Worm (Caenorhabditis elegans) whole organism, L2 larva: ENCODE measurements around the gene flp-10.
A peak's percentile ranks its signal among the peaks of the same experiment; 100 is the strongest.

Source experiments
- C34F6.9 ChIP-seq: fragments of 150-350 bp; optimal IDR thresholded peaks from 2 replicates; lab custom pipeline; 2014; ENCODE audit warnings: missing biosample characterization, missing genetic modification characterization
- F13H6.1 ChIP-seq: sonication (generic microtip); optimal IDR thresholded peaks from 2 replicates; lab custom pipeline; 2016; ENCODE audit warnings: missing genetic modification characterization, missing compliant biosample characterization
- R02D3.7 ChIP-seq: fragments of 150-350 bp; optimal IDR thresholded peaks from 2 replicates; lab custom pipeline; 2014; ENCODE audit warnings: missing biosample characterization, missing genetic modification characterization
- Y55F3AM.14 ChIP-seq: fragments of 200-800 bp; sonication (Bioruptor generic); optimal IDR thresholded peaks from 2 replicates; lab custom pipeline; 2018; ENCODE audit warnings: mild to moderate bottlenecking, missing genetic modification characterization, missing compliant biosample characterization
- ZK546.5 ChIP-seq: sonication (generic microtip); optimal IDR thresholded peaks from 2 replicates; lab custom pipeline; 2017; ENCODE audit warnings: missing biosample characterization, missing genetic modification characterization
- alr-1 ChIP-seq: fragments of 150-350 bp; optimal IDR thresholded peaks from 2 replicates; lab custom pipeline; 2014; ENCODE audit warnings: missing biosample characterization, missing genetic modification characterization
- aly-2 ChIP-seq: fragments of 150-350 bp; optimal IDR thresholded peaks from 2 replicates; lab custom pipeline; 2014; ENCODE audit warnings: missing biosample characterization, missing genetic modification characterization
- ama-1 ChIP-seq: fragments of 150-350 bp; optimal IDR thresholded peaks from 2 replicates; lab custom pipeline; 2018; ENCODE audit warnings: inconsistent platforms
- blmp-1 ChIP-seq: sonication (generic microtip); optimal IDR thresholded peaks from 2 replicates; lab custom pipeline; 2017; ENCODE audit warnings: missing genetic modification characterization, mild to moderate bottlenecking, missing compliant biosample characterization, antibody characterized with exemption, moderate library complexity; ENCODE audit not compliant: insufficient read depth
- ceh-16 ChIP-seq: fragments of 150-350 bp; optimal IDR thresholded peaks from 2 replicates; lab custom pipeline; 2014; ENCODE audit warnings: missing biosample characterization, missing genetic modification characterization
- ceh-82 ChIP-seq: fragments of 150-350 bp; optimal IDR thresholded peaks from 2 replicates; lab custom pipeline; 2014; ENCODE audit warnings: missing biosample characterization, missing genetic modification characterization
- crh-2 ChIP-seq: sonication (generic microtip); optimal IDR thresholded peaks from 2 replicates; lab custom pipeline; 2017; ENCODE audit warnings: missing biosample characterization, missing genetic modification characterization
- dmd-4 ChIP-seq: sonication (generic microtip); optimal IDR thresholded peaks from 2 replicates; lab custom pipeline; 2017; ENCODE audit warnings: missing biosample characterization, missing genetic modification characterization
- egl-27 ChIP-seq: sonication (generic microtip); optimal IDR thresholded peaks from 3 replicates; lab custom pipeline; 2017; ENCODE audit warnings: missing biosample characterization, missing genetic modification reagents, missing genetic modification characterization
- elt-1 ChIP-seq: fragments of 150-350 bp; optimal IDR thresholded peaks from 2 replicates; lab custom pipeline; 2014; ENCODE audit warnings: missing biosample characterization, missing genetic modification characterization
- elt-3 ChIP-seq: sonication (generic microtip); optimal IDR thresholded peaks from 2 replicates; lab custom pipeline; 2017; ENCODE audit warnings: missing biosample characterization, missing genetic modification characterization
- fos-1 ChIP-seq: fragments of 150-350 bp; optimal IDR thresholded peaks from 2 replicates; lab custom pipeline; 2014; ENCODE audit warnings: missing biosample characterization, missing genetic modification characterization
- gmeb-1 ChIP-seq: fragments of 150-350 bp; optimal IDR thresholded peaks from 2 replicates; lab custom pipeline; 2014; ENCODE audit warnings: missing biosample characterization, missing genetic modification characterization
- lin-11 ChIP-seq: fragments of 150-350 bp; sonication (generic microtip); optimal IDR thresholded peaks from 2 replicates; lab custom pipeline; 2014; ENCODE audit warnings: missing biosample characterization, missing genetic modification characterization, inconsistent platforms, mixed read lengths
- lin-13 ChIP-seq: fragments of 150-350 bp; optimal IDR thresholded peaks from 2 replicates; lab custom pipeline; 2014; ENCODE audit warnings: missing biosample characterization, missing genetic modification reagents, missing genetic modification characterization
- lin-39 ChIP-seq: fragments of 150-350 bp; optimal IDR thresholded peaks from 2 replicates; lab custom pipeline; 2014; ENCODE audit warnings: missing biosample characterization, missing genetic modification reagents, missing genetic modification characterization
- lsy-2 ChIP-seq, 2 experiments: fragments of 150-350 bp in 1 of 2; sonication (generic microtip) in 1 of 2; optimal IDR thresholded peaks; 2 replicates each; lab custom pipeline; 2014 to 2017; ENCODE audit warnings: missing biosample characterization in 2 of 2, missing genetic modification characterization in 2 of 2
- mab-5 ChIP-seq: fragments of 150-350 bp; optimal IDR thresholded peaks from 2 replicates; lab custom pipeline; 2014; ENCODE audit warnings: missing biosample characterization, missing genetic modification characterization
- mbf-1 ChIP-seq: sonication (generic microtip); optimal IDR thresholded peaks from 2 replicates; lab custom pipeline; 2017; ENCODE audit warnings: missing biosample characterization, missing genetic modification characterization
- mdl-1 ChIP-seq, 2 experiments: fragments of 150-350 bp in 1 of 2; sonication (generic microtip) in 1 of 2; optimal IDR thresholded peaks; 2 replicates each; lab custom pipeline; 2017; ENCODE audit warnings: missing biosample characterization in 2 of 2, missing genetic modification characterization in 2 of 2
- nhr-10 ChIP-seq: sonication (generic microtip); optimal IDR thresholded peaks from 2 replicates; lab custom pipeline; 2017; ENCODE audit warnings: missing biosample characterization, missing genetic modification characterization
- nhr-11 ChIP-seq: fragments of 150-350 bp; optimal IDR thresholded peaks from 2 replicates; lab custom pipeline; 2014; ENCODE audit warnings: missing biosample characterization, missing genetic modification characterization
- nhr-12 ChIP-seq: fragments of 150-350 bp; optimal IDR thresholded peaks from 2 replicates; lab custom pipeline; 2014; ENCODE audit warnings: missing biosample characterization, missing genetic modification characterization
- nhr-129 ChIP-seq: fragments of 150-350 bp; optimal IDR thresholded peaks from 2 replicates; lab custom pipeline; 2014; ENCODE audit warnings: missing biosample characterization, missing genetic modification characterization
- nhr-21 ChIP-seq: fragments of 150-350 bp; optimal IDR thresholded peaks from 2 replicates; lab custom pipeline; 2014; ENCODE audit warnings: missing biosample characterization, missing genetic modification characterization
- nhr-23 ChIP-seq: fragments of 150-350 bp; optimal IDR thresholded peaks from 2 replicates; lab custom pipeline; 2014; ENCODE audit warnings: missing biosample characterization, missing genetic modification reagents, missing genetic modification characterization
- nhr-237 ChIP-seq: fragments of 150-350 bp; optimal IDR thresholded peaks from 2 replicates; lab custom pipeline; 2014; ENCODE audit warnings: missing biosample characterization, missing genetic modification characterization
- nhr-25 ChIP-seq: fragments of 150-350 bp; sonication (generic microtip); optimal IDR thresholded peaks from 3 replicates; lab custom pipeline; 2014; ENCODE audit warnings: missing biosample characterization, missing genetic modification characterization
- nhr-6 ChIP-seq: fragments of 150-350 bp; optimal IDR thresholded peaks from 2 replicates; lab custom pipeline; 2014; ENCODE audit warnings: missing biosample characterization, missing genetic modification characterization
- peb-1 ChIP-seq: fragments of 150-350 bp; optimal IDR thresholded peaks from 2 replicates; lab custom pipeline; 2014; ENCODE audit warnings: missing biosample characterization, missing genetic modification characterization
- sem-4 ChIP-seq: fragments of 150-350 bp; optimal IDR thresholded peaks from 2 replicates; lab custom pipeline; 2014; ENCODE audit warnings: missing biosample characterization, missing genetic modification reagents, missing genetic modification characterization
- skn-1 ChIP-seq: sonication (generic microtip); optimal IDR thresholded peaks from 2 replicates; lab custom pipeline; 2017; ENCODE audit warnings: missing biosample characterization, missing genetic modification characterization
- sma-3 ChIP-seq: sonication (generic microtip); optimal IDR thresholded peaks from 2 replicates; lab custom pipeline; 2016; ENCODE audit warnings: missing genetic modification reagents, missing genetic modification characterization, missing compliant biosample characterization
- sma-9 ChIP-seq, 2 experiments: fragments of 150-350 bp in 1 of 2; sonication (generic microtip) in 1 of 2; optimal IDR thresholded peaks; 2 replicates each; lab custom pipeline; 2014 to 2016; ENCODE audit warnings: missing genetic modification characterization in 2 of 2, mild to moderate bottlenecking in 1 of 2, missing biosample characterization in 1 of 2, missing compliant biosample characterization in 1 of 2, missing genetic modification reagents in 1 of 2, moderate library complexity in 1 of 2
- snpc-4 ChIP-seq: fragments of 150-350 bp; optimal IDR thresholded peaks from 2 replicates; lab custom pipeline; 2014; ENCODE audit warnings: missing biosample characterization, missing genetic modification characterization
- unc-39 ChIP-seq: fragments of 150-350 bp; optimal IDR thresholded peaks from 2 replicates; lab custom pipeline; 2014; ENCODE audit warnings: missing biosample characterization, missing genetic modification characterization
- unc-55 ChIP-seq: fragments of 150-350 bp; sonication (generic microtip); optimal IDR thresholded peaks from 3 replicates; lab custom pipeline; 2014; ENCODE audit warnings: missing biosample characterization, missing genetic modification reagents, missing genetic modification characterization
- unc-62 ChIP-seq: fragments of 150-350 bp; optimal IDR thresholded peaks from 2 replicates; lab custom pipeline; 2014; ENCODE audit warnings: missing biosample characterization, missing genetic modification reagents, missing genetic modification characterization
- zag-1 ChIP-seq: fragments of 150-350 bp; optimal IDR thresholded peaks from 2 replicates; lab custom pipeline; 2014; ENCODE audit warnings: missing biosample characterization, missing genetic modification characterization
- ztf-1 ChIP-seq: fragments of 200-800 bp; sonication (Bioruptor generic); conservative IDR thresholded peaks from 2 replicates; pipeline ENCODE4 v1.3.6; 2022; ENCODE audit warnings: missing genetic modification characterization, missing compliant biosample characterization
- ztf-11 ChIP-seq: sonication (generic microtip); optimal IDR thresholded peaks from 2 replicates; lab custom pipeline; 2017; ENCODE audit warnings: missing biosample characterization, missing genetic modification characterization

The flp-10 gene

ce11 chrIV:7841218-7841617 lies 27.5 kb upstream of the flp-10 start:
- peak; percentile 25 for TF ChIP-seq sma-9 (GFP tag; optimal IDR thresholded peaks at IDR 0.05; lab: Kevin White, UChicago)
- no peak for TF ChIP-seq sma-9 (tag; optimal IDR thresholded peaks at IDR 0.05; lab: Kevin White, UChicago)
- TF ChIP-seq dmd-4 = no peak
- TF ChIP-seq crh-2 (tag; lab: Kevin White, UChicago) = peak; percentile 76
- peak; percentile 77 for TF ChIP-seq fos-1 (tag; lab: Kevin White, UChicago)

ce11 chrIV:7844333-7844973 lies 24.3 kb upstream of the flp-10 start:
- TF ChIP-seq fos-1 (tag; lab: Kevin White, UChicago) (peak; percentile 67), sma-3 (GFP tag; lab: Kevin White, UChicago) (no peak), crh-2 (tag; lab: Kevin White, UChicago) (peak; percentile 72), gmeb-1 (peak; percentile 39), ceh-16 (tag; lab: Kevin White, UChicago) (no peak), zag-1 (no peak), lsy-2 (tag; optimal IDR thresholded peaks at IDR 0.05; lab: Kevin White, UChicago) (peak in 1 of 2 experiments; percentile 30), F13H6.1 (tag; lab: Kevin White, UChicago) (peak; percentile 38), egl-27 (tag; lab: Kevin White, UChicago) (no peak), ceh-82 (tag; lab: Kevin White, UChicago) (no peak), sma-9 (GFP tag; optimal IDR thresholded peaks at IDR 0.05; lab: Kevin White, UChicago) (peak; percentile 37), sma-9 (tag; optimal IDR thresholded peaks at IDR 0.05; lab: Kevin White, UChicago) (no peak)

ce11 chrIV:7845585-7845984 lies 23.1 kb upstream of the flp-10 start:
- TF ChIP-seq lin-11 = peak; percentile 29
- TF ChIP-seq ceh-82 (tag; lab: Kevin White, UChicago) = no peak
- TF ChIP-seq nhr-6 = no peak
- TF ChIP-seq ceh-16 (tag; lab: Kevin White, UChicago) = no peak
- peak; percentile 74 for TF ChIP-seq sma-3 (GFP tag; lab: Kevin White, UChicago)
- TF ChIP-seq lin-13 = peak; percentile 49
- TF ChIP-seq lsy-2 (tag; optimal IDR thresholded peaks at IDR 0.05; lab: Kevin White, UChicago) = peak; percentile 34 to 65
- no peak for TF ChIP-seq gmeb-1
- no peak for TF ChIP-seq elt-3 (tag; lab: Kevin White, UChicago)
- TF ChIP-seq sem-4 (tag; lab: Kevin White, UChicago) = peak; percentile 15
- TF ChIP-seq mbf-1 = no peak
- peak; percentile 80 for TF ChIP-seq nhr-25 (tag; lab: Kevin White, UChicago)
- TF ChIP-seq ztf-11 (tag; lab: Kevin White, UChicago) = no peak
- TF ChIP-seq ZK546.5 (tag; lab: Kevin White, UChicago) = no peak
- no peak for TF ChIP-seq ama-1 (lab: Kevin White, UChicago)
- peak; percentile 21 for TF ChIP-seq unc-55
- peak; percentile 46 for TF ChIP-seq blmp-1 (tag; lab: Kevin White, UChicago)
- no peak for TF ChIP-seq peb-1 (tag; lab: Kevin White, UChicago)
- no peak for TF ChIP-seq mab-5
- TF ChIP-seq mdl-1 (tag; optimal IDR thresholded peaks at IDR 0.05; lab: Kevin White, UChicago) = peak in 1 of 2 experiments; percentile 65
- TF ChIP-seq crh-2 (tag; lab: Kevin White, UChicago) = peak; percentile 63
- no peak for TF ChIP-seq nhr-12 (tag; lab: Kevin White, UChicago)
- peak; percentile 66 for TF ChIP-seq fos-1 (tag; lab: Kevin White, UChicago)
- TF ChIP-seq nhr-21 (tag; lab: Kevin White, UChicago) = peak; percentile 49
- no peak for TF ChIP-seq alr-1 (tag; lab: Kevin White, UChicago)
- TF ChIP-seq sma-9 (GFP tag; optimal IDR thresholded peaks at IDR 0.05; lab: Kevin White, UChicago) = peak; percentile 77
- TF ChIP-seq sma-9 (tag; optimal IDR thresholded peaks at IDR 0.05; lab: Kevin White, UChicago) = no peak
- no peak for TF ChIP-seq unc-39 (tag; lab: Kevin White, UChicago)
- peak; percentile 84 for TF ChIP-seq zag-1
- no peak for TF ChIP-seq snpc-4 (tag; lab: Kevin White, UChicago)
- TF ChIP-seq ztf-1 (GFP tag; lab: Robert Waterston, UW) = no peak
- TF ChIP-seq aly-2 (tag; lab: Kevin White, UChicago) = no peak
- no peak for TF ChIP-seq nhr-11 (tag; lab: Kevin White, UChicago)
- TF ChIP-seq R02D3.7 = no peak
- peak; percentile 91 for TF ChIP-seq F13H6.1 (tag; lab: Kevin White, UChicago)
- TF ChIP-seq nhr-129 (tag; lab: Kevin White, UChicago) = peak; percentile 80
- no peak for TF ChIP-seq nhr-237
- TF ChIP-seq lin-39 (tag; lab: Kevin White, UChicago) = peak; percentile 32
- TF ChIP-seq nhr-10 (tag; lab: Kevin White, UChicago) = no peak
- peak; percentile 85 for TF ChIP-seq C34F6.9 (tag; lab: Kevin White, UChicago)
- TF ChIP-seq egl-27 (tag; lab: Kevin White, UChicago) = no peak
- no peak for TF ChIP-seq unc-62 (GFP tag; lab: Kevin White, UChicago)
- peak; percentile 76 for TF ChIP-seq Y55F3AM.14
- no peak for TF ChIP-seq elt-1
- TF ChIP-seq nhr-23 (tag; lab: Kevin White, UChicago) = peak; percentile 6
- no peak for TF ChIP-seq dmd-4
- TF ChIP-seq skn-1 (tag; lab: Kevin White, UChicago) = no peak
